Fruit fly (Drosophila melanogaster): ENCODE results near the gene AP-2sigma.
A peak's percentile ranks its signal among the peaks of the same experiment; 100 is the strongest.

AP-2sigma gene

dm6 chr3R:21224230-21224629 is 45.6 kb downstream of the AP-2sigma start (continued):
- TF ChIP-seq nerfin-1 (tag; optimal IDR thresholded peaks at IDR 0.05) = peak; percentile 65
- TF ChIP-seq stc (GFP tag; IDR thresholded peaks at IDR 0.05) = 0 out of 2 replicates have a peak, but pooled peaks have one; percentile 22
- TF ChIP-seq Six4 (GFP tag; optimal IDR thresholded peaks at IDR 0.05) = no peak
- TF ChIP-seq Ada2b (GFP tag; IDR thresholded peaks at IDR 0.05) = peak; percentile 34; the same call in 1 of the 2 replicates
- TF ChIP-seq Ptx1 (GFP tag; IDR thresholded peaks at IDR 0.05) = 0 out of 2 replicates have a peak, but pooled peaks have one; percentile 23
- TF ChIP-seq CG2120 (GFP tag; optimal IDR thresholded peaks at IDR 0.05) = peak; percentile 51
- TF ChIP-seq CG16779 (GFP tag; IDR thresholded peaks at IDR 0.05) = peak; percentile 20; the same call in 1 of the 2 replicates
- TF ChIP-seq hkb (optimal IDR thresholded peaks at IDR 0.05) = no peak
- peak; percentile 66 for TF ChIP-seq hkb (GFP tag; IDR thresholded peaks at IDR 0.05)
- no peak for TF ChIP-seq CG3163 (GFP tag; optimal IDR thresholded peaks at IDR 0.05)
- TF ChIP-seq cwo (GFP tag; optimal IDR thresholded peaks at IDR 0.05) = peak; percentile 7
- peak; percentile 24; the same call in 1 of the 3 replicates for TF ChIP-seq tgo (GFP tag; IDR thresholded peaks at IDR 0.05)
- peak; percentile 67; the same call in 1 of the 2 replicates for TF ChIP-seq rib (GFP tag; IDR thresholded peaks at IDR 0.05)
- TF ChIP-seq ci (GFP tag; IDR thresholded peaks at IDR 0.05) = peak; percentile 84
- peak; percentile 42 for TF ChIP-seq D19A (tag; optimal IDR thresholded peaks at IDR 0.05)
- TF ChIP-seq Dp (GFP tag; optimal IDR thresholded peaks at IDR 0.05) = peak; percentile 60
- TF ChIP-seq dpn (GFP tag; optimal IDR thresholded peaks at IDR 0.05) = peak in 1 of 2 experiments; percentile 24
- TF ChIP-seq CG14710 (tag; optimal IDR thresholded peaks at IDR 0.05) = no peak
- peak; percentile 20 for TF ChIP-seq gcm (GFP tag; optimal IDR thresholded peaks at IDR 0.05)
- TF ChIP-seq gt (GFP tag; IDR thresholded peaks at IDR 0.05) = no peak

dm6 chr3R:21223453-21224057 is 46.3 kb downstream of the AP-2sigma start, which contains the start of the genes CG3337 and Nelf-A:
TSS of gene CG3337 (minus strand) at chr3R:21223584.
TSS of gene Nelf-A (plus strand) at chr3R:21223704.
- TF ChIP-seq lab (GFP tag; optimal IDR thresholded peaks at IDR 0.05) (no peak), HmgZ (tag; optimal IDR thresholded peaks at IDR 0.05) (peak; percentile 94), CG2120 (GFP tag; optimal IDR thresholded peaks at IDR 0.05) (peak; percentile 86), CG2202 (tag; optimal IDR thresholded peaks at IDR 0.05) (no peak), CG18764 (GFP tag; optimal IDR thresholded peaks at IDR 0.05) (peak; percentile 32), CG7963 (GFP tag; IDR thresholded peaks at IDR 0.05; ENCODE audit: partially characterized antibody) (peak; percentile 76), CG34224 (GFP tag; IDR thresholded peaks at IDR 0.05; ENCODE audit: partially characterized antibody) (peak; percentile 82), CG17568 (GFP tag; optimal IDR thresholded peaks at IDR 0.05) (no peak), CG11247 (GFP tag; IDR thresholded peaks at IDR 0.05) (peak; percentile 85), CG16779 (GFP tag; IDR thresholded peaks at IDR 0.05) (peak; percentile 76), ranshi (GFP tag; IDR thresholded peaks at IDR 0.05) (peak; percentile 63), NC2α (GFP tag; optimal IDR thresholded peaks at IDR 0.05) (peak; percentile 53), zfh1 (GFP tag; IDR thresholded peaks at IDR 0.05) (peak; percentile 78), Sox100B (GFP tag; optimal IDR thresholded peaks at IDR 0.05) (no peak), CoRest (tag; optimal IDR thresholded peaks at IDR 0.05) (peak; percentile 60), CG10959 (GFP tag; IDR thresholded peaks at IDR 0.05) (no peak), CG17385 (GFP tag; optimal IDR thresholded peaks at IDR 0.05) (peak; percentile 2), Mes4 (GFP tag; optimal IDR thresholded peaks at IDR 0.05) (peak; percentile 67), fd96Cb (tag; optimal IDR thresholded peaks at IDR 0.05) (peak; percentile 9), CG17829 (tag; optimal IDR thresholded peaks at IDR 0.05) (peak; percentile 54), az2 (GFP tag; optimal IDR thresholded peaks at IDR 0.05) (peak; percentile 44), CG7271 (tag; optimal IDR thresholded peaks at IDR 0.05) (peak; percentile 40), dimm (GFP tag; IDR thresholded peaks at IDR 0.05) (no peak), Meics (GFP tag; optimal IDR thresholded peaks at IDR 0.05) (peak; percentile 61), CG13424 (tag; optimal IDR thresholded peaks at IDR 0.05) (peak; percentile 48), CG33557 (GFP tag; optimal IDR thresholded peaks at IDR 0.05) (peak; percentile 53), CG4854 (GFP tag; optimal IDR thresholded peaks at IDR 0.05) (peak; percentile 48), kni (GFP tag; optimal IDR thresholded peaks at IDR 0.05) (no peak), CG12219 (GFP tag; optimal IDR thresholded peaks at IDR 0.05) (no peak), lbe (GFP tag; optimal IDR thresholded peaks at IDR 0.05) (peak; percentile 13), CG42726 (GFP tag; IDR thresholded peaks at IDR 0.05; ENCODE audit: partially characterized antibody) (peak; percentile 94)
